Worm (Caenorhabditis elegans) whole organism, L2 larva: ENCODE measurements around the gene cpt-2.

Experiments used
- ama-1 ChIP-seq: fragments of 150-350 bp; optimal IDR thresholded peaks from 2 replicates; lab custom pipeline; 2018; ENCODE audit warnings: inconsistent platforms
- blmp-1 ChIP-seq: sonication (generic microtip); optimal IDR thresholded peaks from 2 replicates; lab custom pipeline; 2017; ENCODE audit warnings: missing genetic modification characterization, mild to moderate bottlenecking, missing compliant biosample characterization, antibody characterized with exemption, moderate library complexity; ENCODE audit not compliant: insufficient read depth
- ceh-82 ChIP-seq: fragments of 150-350 bp; optimal IDR thresholded peaks from 2 replicates; lab custom pipeline; 2014; ENCODE audit warnings: missing biosample characterization, missing genetic modification characterization
- elt-1 ChIP-seq: fragments of 150-350 bp; optimal IDR thresholded peaks from 2 replicates; lab custom pipeline; 2014; ENCODE audit warnings: missing biosample characterization, missing genetic modification characterization
- nhr-10 ChIP-seq: sonication (generic microtip); optimal IDR thresholded peaks from 2 replicates; lab custom pipeline; 2017; ENCODE audit warnings: missing biosample characterization, missing genetic modification characterization
- nhr-23 ChIP-seq: fragments of 150-350 bp; optimal IDR thresholded peaks from 2 replicates; lab custom pipeline; 2014; ENCODE audit warnings: missing biosample characterization, missing genetic modification reagents, missing genetic modification characterization
- nhr-237 ChIP-seq: fragments of 150-350 bp; optimal IDR thresholded peaks from 2 replicates; lab custom pipeline; 2014; ENCODE audit warnings: missing biosample characterization, missing genetic modification characterization
- snpc-4 ChIP-seq: fragments of 150-350 bp; optimal IDR thresholded peaks from 2 replicates; lab custom pipeline; 2014; ENCODE audit warnings: missing biosample characterization, missing genetic modification characterization
- ztf-11 ChIP-seq: sonication (generic microtip); optimal IDR thresholded peaks from 2 replicates; lab custom pipeline; 2017; ENCODE audit warnings: missing biosample characterization, missing genetic modification characterization

DNA sequence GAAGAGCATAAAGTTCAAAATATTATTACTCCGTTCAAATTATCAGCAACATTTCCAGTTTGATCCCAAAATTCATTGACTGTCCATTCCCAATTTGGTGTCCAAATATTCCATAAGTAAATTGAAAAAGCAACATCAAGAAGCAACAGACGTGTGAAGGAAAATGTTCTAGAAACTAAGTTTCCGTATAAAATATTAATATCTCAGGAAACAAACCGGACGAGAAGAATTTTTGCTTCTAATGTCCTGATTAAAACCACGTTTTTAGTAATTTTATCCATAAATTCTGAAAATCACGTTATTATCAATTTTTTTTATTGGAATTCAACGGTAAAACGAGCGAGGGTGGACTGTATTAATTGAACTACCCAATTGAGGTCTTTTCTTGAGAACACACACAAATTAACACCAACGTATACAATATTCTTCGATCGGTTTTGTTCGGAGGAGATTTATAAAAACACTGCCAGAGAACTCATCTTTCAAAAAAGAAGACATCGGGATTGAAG, 32.4 kb upstream of the cpt-2 start, which contains the start of gene pigq-1:
- peak; percentile 14 for TF ChIP-seq ama-1 (lab: Kevin White, UChicago)
- no peak for TF ChIP-seq nhr-10 (tag; lab: Kevin White, UChicago)
- no peak for TF ChIP-seq ztf-11
- no peak for TF ChIP-seq elt-1
- no peak for TF ChIP-seq blmp-1 (tag; lab: Kevin White, UChicago)
- no peak for TF ChIP-seq nhr-237 (tag; lab: Kevin White, UChicago)
- TF ChIP-seq nhr-23 (tag; lab: Kevin White, UChicago) = no peak
- no peak for TF ChIP-seq snpc-4 (tag; lab: Kevin White, UChicago)
- TF ChIP-seq ceh-82 (tag; lab: Kevin White, UChicago) = no peak
